Fruit fly (Drosophila melanogaster) whole organism, pupa: ENCODE measurements around the gene c12.2.
A peak's percentile ranks its signal among the peaks of the same experiment; 100 is the strongest.

ENCODE experiments used
- CG10348 ChIP-seq: fragments of 200-800 bp; sonication (Bioruptor generic); IDR thresholded peaks from 2 replicates; pipeline ENCODE4 v1.3.6; 2022; ENCODE audit warnings: missing biosample characterization, missing genetic modification characterization
- CG12605 ChIP-seq: fragments of 200-800 bp; sonication (Bioruptor generic); IDR thresholded peaks from 2 replicates; pipeline ENCODE4 v1.3.6; 2022; ENCODE audit warnings: missing biosample characterization, missing genetic modification characterization
- CG13204 ChIP-seq: fragments of 200-800 bp; sonication (Bioruptor generic); optimal IDR thresholded peaks from 2 replicates; lab custom pipeline; 2018; ENCODE audit warnings: missing biosample characterization, mild to moderate bottlenecking, missing genetic modification characterization, moderate library complexity
- CG14655 ChIP-seq: fragments of 200-800 bp; sonication (Bioruptor generic); optimal IDR thresholded peaks from 3 replicates; lab custom pipeline; 2017; ENCODE audit warnings: mild to moderate bottlenecking, missing biosample characterization, missing genetic modification reagents, missing genetic modification characterization
- CG15710 ChIP-seq: fragments of 200-800 bp; sonication (Bioruptor generic); optimal IDR thresholded peaks from 2 replicates; lab custom pipeline; 2018; ENCODE audit warnings: missing biosample characterization, mild to moderate bottlenecking, missing genetic modification characterization, moderate library complexity
- CG17806 ChIP-seq: fragments of 200-800 bp; sonication (Bioruptor generic); optimal IDR thresholded peaks from 2 replicates; lab custom pipeline; 2018; ENCODE audit warnings: missing biosample characterization, mild to moderate bottlenecking, missing genetic modification characterization, moderate library complexity
- CG32121 ChIP-seq: fragments of 200-800 bp; sonication (Bioruptor generic); IDR thresholded peaks from 2 replicates; pipeline ENCODE4 v1.3.6; 2022; ENCODE audit warnings: missing biosample characterization, missing genetic modification characterization
- CG34367 ChIP-seq: fragments of 200-800 bp; sonication (Bioruptor generic); optimal IDR thresholded peaks from 2 replicates; lab custom pipeline; 2018; ENCODE audit warnings: missing biosample characterization, mild to moderate bottlenecking, missing genetic modification characterization
- CG4496 ChIP-seq: fragments of 200-800 bp; sonication (Bioruptor generic); IDR thresholded peaks from 3 replicates; pipeline ENCODE4 v1.3.6; 2022; ENCODE audit warnings: missing biosample characterization, missing genetic modification characterization
- CG8301 ChIP-seq: fragments of 200-800 bp; sonication (Bioruptor generic); optimal IDR thresholded peaks from 2 replicates; lab custom pipeline; 2018; ENCODE audit warnings: missing biosample characterization, mild to moderate bottlenecking, missing genetic modification characterization
- CG9948 ChIP-seq: fragments of 200-800 bp; sonication (Bioruptor generic); optimal IDR thresholded peaks from 2 replicates; lab custom pipeline; 2018; ENCODE audit warnings: missing biosample characterization, mild to moderate bottlenecking, missing genetic modification characterization, moderate library complexity
- D1 ChIP-seq: fragments of 200-800 bp; sonication (Bioruptor generic); optimal IDR thresholded peaks from 2 replicates; lab custom pipeline; 2018; ENCODE audit warnings: missing biosample characterization, mild to moderate bottlenecking, missing genetic modification characterization, moderate library complexity
- EcR ChIP-seq: fragments of 200-800 bp; sonication (Bioruptor generic); optimal IDR thresholded peaks from 3 replicates; lab custom pipeline; 2019; ENCODE audit warnings: missing biosample characterization, missing genetic modification characterization, mild to moderate bottlenecking, moderate library complexity, missing genetic modification reagents
- Ets98B ChIP-seq: fragments of 200-800 bp; sonication (Bioruptor generic); IDR thresholded peaks from 2 replicates; pipeline ENCODE4 v1.3.6; 2022; ENCODE audit warnings: missing biosample characterization, missing genetic modification characterization
- Pif1B ChIP-seq: fragments of 200-800 bp; sonication (Bioruptor generic); optimal IDR thresholded peaks from 3 replicates; lab custom pipeline; 2016; ENCODE audit warnings: missing biosample characterization, missing genetic modification characterization
- Snoo ChIP-seq: fragments of 200-800 bp; sonication (Bioruptor generic); optimal IDR thresholded peaks from 3 replicates; lab custom pipeline; 2017; ENCODE audit warnings: missing biosample characterization, mild to moderate bottlenecking, missing genetic modification characterization, inconsistent platforms
- gl ChIP-seq: fragments of 200-800 bp; sonication (Bioruptor generic); optimal IDR thresholded peaks from 2 replicates; lab custom pipeline; 2018; ENCODE audit warnings: missing biosample characterization, mild to moderate bottlenecking, missing genetic modification characterization
- rn ChIP-seq: fragments of 200-800 bp; sonication (Bioruptor generic); IDR thresholded peaks from 2 replicates; pipeline ENCODE4 v1.3.6; 2022; ENCODE audit warnings: missing biosample characterization, missing genetic modification characterization

The c12.2 gene

dm6 chrX:9319140-9319539 is at the start of gene c12.2, which contains the start of gene c12.1:
Gene c12.2, plus strand, starts transcription at chrX:9319359.
Gene c12.1, minus strand, starts transcription at chrX:9319223.
- TF ChIP-seq Pif1B (GFP tag; lab: Kevin White, UChicago) (no peak), CG12605 (GFP tag; lab: Robert Waterston, UW) (peak; percentile 51; the same call in 1 of the 2 replicates)

dm6 chrX:9269825-9270224 is 49.3 kb upstream of the c12.2 start, which contains the start of gene CG17440:
Gene CG17440, minus strand, starts transcription at chrX:9269925.
- TF ChIP-seq EcR (GFP tag; lab: Kevin White, UChicago): no peak
- TF ChIP-seq, all 21 proteins: peak for 0

dm6 chrX:9272830-9273507 is 46.2 kb upstream of the c12.2 start, which contains the start of the genes Cfp1 and Aladin:
Gene Cfp1, minus strand, starts transcription at chrX:9272960.
Gene Aladin, plus strand, starts transcription at chrX:9273413.
- no peak for TF ChIP-seq Pif1B (GFP tag; lab: Kevin White, UChicago)
- TF ChIP-seq CG13204 (GFP tag; lab: Kevin White, UChicago): no peak
- TF ChIP-seq Snoo (tag; lab: Kevin White, UChicago): no peak
- no peak for TF ChIP-seq Ets98B (GFP tag; lab: Robert Waterston, UW)
- no peak for TF ChIP-seq CG15710 (tag; lab: Kevin White, UChicago)
- no peak for TF ChIP-seq CG32121
- TF ChIP-seq EcR (GFP tag; lab: Kevin White, UChicago): no peak
- TF ChIP-seq gl (tag; lab: Kevin White, UChicago): no peak
- TF ChIP-seq CG10348 (GFP tag; lab: Robert Waterston, UW): no peak

dm6 chrX:9281998-9282644 is 37.0 kb upstream of the c12.2 start:
- no peak for TF ChIP-seq Pif1B (GFP tag; lab: Kevin White, UChicago)
- TF ChIP-seq CG34367: no peak
- TF ChIP-seq gl (tag; lab: Kevin White, UChicago): no peak
- no peak for TF ChIP-seq CG8301 (tag; lab: Kevin White, UChicago)
- TF ChIP-seq Ets98B (GFP tag; lab: Robert Waterston, UW): no peak
- TF ChIP-seq D1 (tag; lab: Kevin White, UChicago): no peak
- TF ChIP-seq CG15710 (tag; lab: Kevin White, UChicago): no peak
- TF ChIP-seq CG10348 (GFP tag; lab: Robert Waterston, UW): no peak
- TF ChIP-seq Snoo (tag; lab: Kevin White, UChicago): no peak
- no peak for TF ChIP-seq CG4496 (GFP tag; lab: Robert Waterston, UW)
- TF ChIP-seq rn (GFP tag; lab: Robert Waterston, UW): no peak
- TF ChIP-seq CG14655 (GFP tag; lab: Kevin White, UChicago): no peak
- TF ChIP-seq CG17806 (tag; lab: Kevin White, UChicago): no peak

dm6 chrX:9282783-9283289 is 36.3 kb upstream of the c12.2 start, which contains the start of gene c11.1:
Gene c11.1, minus strand, starts transcription at chrX:9283117.
- TF ChIP-seq CG9948 (tag; lab: Kevin White, UChicago) (no peak), CG32121 (peak; percentile 50; the same call in 1 of the 2 replicates), gl (tag; lab: Kevin White, UChicago) (no peak), CG4496 (GFP tag; lab: Robert Waterston, UW) (peak; percentile 49; the same call in 1 of the 3 replicates)

dm6 chrX:9284024-9284738 is 35.0 kb upstream of the c12.2 start, which contains the start of gene lz:
Gene lz, plus strand, starts transcription at chrX:9284649.
- peak; percentile 28; the same call in 1 of the 2 replicates for TF ChIP-seq CG12605 (GFP tag; lab: Robert Waterston, UW)
- TF ChIP-seq CG34367: no peak
- TF ChIP-seq, all 21 proteins: peak for 1

dm6 chrX:9286386-9286785 is 32.8 kb upstream of the c12.2 start:
- TF ChIP-seq CG4496 (GFP tag; lab: Robert Waterston, UW): no peak
- no peak for TF ChIP-seq CG15710 (tag; lab: Kevin White, UChicago)
- no peak for TF ChIP-seq CG9948 (tag; lab: Kevin White, UChicago)
- TF ChIP-seq gl (tag; lab: Kevin White, UChicago): no peak
- TF ChIP-seq rn (GFP tag; lab: Robert Waterston, UW): no peak
- no peak for TF ChIP-seq CG34367
- TF ChIP-seq CG13204 (GFP tag; lab: Kevin White, UChicago): no peak
- TF ChIP-seq CG10348 (GFP tag; lab: Robert Waterston, UW): no peak
- TF ChIP-seq CG14655 (GFP tag; lab: Kevin White, UChicago): no peak
